Fruit fly (Drosophila melanogaster): ENCODE measurements around the gene PGRP-SB2.

PGRP-SB2 gene

DNA sequence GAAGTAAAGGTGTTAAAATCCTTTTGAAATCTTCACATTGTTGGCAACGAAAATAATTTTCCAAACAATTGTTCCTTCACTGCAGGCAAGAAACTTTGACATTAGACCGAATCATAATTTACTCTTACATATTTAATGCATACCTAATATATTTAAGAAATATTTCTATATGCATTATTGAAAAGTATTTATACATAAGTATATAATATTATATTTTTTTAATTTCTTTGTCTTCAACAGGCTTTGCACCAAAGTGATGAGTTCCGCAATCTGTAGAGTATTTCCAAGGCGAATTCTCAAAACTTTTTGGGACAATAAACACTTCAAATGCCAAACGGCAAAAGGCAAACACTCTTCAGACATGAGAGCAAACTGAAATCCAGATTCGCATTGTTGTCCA is 29.3 kb upstream of the PGRP-SB2 start (continued):
- TF ChIP-seq sob (GFP tag; IDR thresholded peaks at IDR 0.05), result peak; percentile 48; the same call in 1 of the 2 replicates
- TF ChIP-seq Ravus (GFP tag; IDR thresholded peaks at IDR 0.05), result no peak
- TF ChIP-seq wor (GFP tag; IDR thresholded peaks at IDR 0.05), result 0 out of 2 replicates have a peak, but pooled peaks have one; percentile 18
- TF ChIP-seq NfI (GFP tag; optimal IDR thresholded peaks at IDR 0.05), result no peak
- TF ChIP-seq Fer3 (tag; optimal IDR thresholded peaks at IDR 0.05), result peak; percentile 51
- no peak for TF ChIP-seq Gug (GFP tag; IDR thresholded peaks at IDR 0.05)
- no peak for TF ChIP-seq CG6765 (GFP tag; optimal IDR thresholded peaks at IDR 0.05)
- no peak for TF ChIP-seq NC2β (GFP tag; optimal IDR thresholded peaks at IDR 0.05)
- TF ChIP-seq CG13624 (GFP tag; optimal IDR thresholded peaks at IDR 0.05), result no peak
- no peak for TF ChIP-seq CG12299 (tag; optimal IDR thresholded peaks at IDR 0.05)
- no peak for TF ChIP-seq Deaf1 (tag; optimal IDR thresholded peaks at IDR 0.05)
- TF ChIP-seq CG31441 (GFP tag; IDR thresholded peaks at IDR 0.05), result peak; percentile 57
- TF ChIP-seq CG11696 (GFP tag; IDR thresholded peaks at IDR 0.05), result no peak
- TF ChIP-seq CG17385 (GFP tag; optimal IDR thresholded peaks at IDR 0.05), result peak; percentile 37
- TF ChIP-seq peb (GFP tag; IDR thresholded peaks at IDR 0.05), result no peak
- TF ChIP-seq Eip74EF (GFP tag; optimal IDR thresholded peaks at IDR 0.05), result no peak
- 0 out of 3 replicates have a peak, but pooled peaks have one; percentile 38 for TF ChIP-seq CG34422 (GFP tag; IDR thresholded peaks at IDR 0.05)
- TF ChIP-seq sima (GFP tag; optimal IDR thresholded peaks at IDR 0.05), result no peak
- TF ChIP-seq so (GFP tag; IDR thresholded peaks at IDR 0.05), result peak; percentile 41; the same call in 1 of the 3 replicates
- no peak for TF ChIP-seq NFAT (GFP tag; IDR thresholded peaks at IDR 0.05)
- no peak for TF ChIP-seq Tbp (GFP tag; optimal IDR thresholded peaks at IDR 0.05)
- no peak for TF ChIP-seq sens (GFP tag)
- TF ChIP-seq MBD-R2 (GFP tag; IDR thresholded peaks at IDR 0.05), result no peak
- peak; percentile 32; the same call in 1 of the 2 replicates for TF ChIP-seq Ada2b (GFP tag; IDR thresholded peaks at IDR 0.05)
- TF ChIP-seq H2.0 (GFP tag; IDR thresholded peaks at IDR 0.05), result peak; percentile 60
- no peak for TF ChIP-seq gcm2 (GFP tag; optimal IDR thresholded peaks at IDR 0.05)
- no peak for TF ChIP-seq CG15073 (GFP tag; optimal IDR thresholded peaks at IDR 0.05)
- no peak for TF ChIP-seq CG9876 (GFP tag; optimal IDR thresholded peaks at IDR 0.05)
- no peak for TF ChIP-seq HHEX (GFP tag; optimal IDR thresholded peaks at IDR 0.05)
- peak; percentile 44; the same call in 2 of the 3 replicates for TF ChIP-seq CG11695 (GFP tag; IDR thresholded peaks at IDR 0.05)
- no peak for TF ChIP-seq en (GFP tag; optimal IDR thresholded peaks at IDR 0.05)
- TF ChIP-seq gem (tag; optimal IDR thresholded peaks at IDR 0.05), result peak; percentile 69
- TF ChIP-seq Mrtf (GFP tag; IDR thresholded peaks at IDR 0.05), result no peak
- TF ChIP-seq al (GFP tag; IDR thresholded peaks at IDR 0.05), result no peak
- no peak for TF ChIP-seq CG11456 (GFP tag; IDR thresholded peaks at IDR 0.05)
- TF ChIP-seq bsh (GFP tag; optimal IDR thresholded peaks at IDR 0.05), result peak in 1 of 2 experiments; percentile 72
- TF ChIP-seq CG10274 (GFP tag; optimal IDR thresholded peaks at IDR 0.05), result no peak
- TF ChIP-seq CG14860 (GFP tag; IDR thresholded peaks at IDR 0.05; ENCODE audit: partially characterized antibody), result no peak
- TF ChIP-seq ind (GFP tag; optimal IDR thresholded peaks at IDR 0.05), result peak; percentile 8
- no peak for TF ChIP-seq CG33213 (GFP tag; optimal IDR thresholded peaks at IDR 0.05)
- TF ChIP-seq CG5180 (GFP tag; optimal IDR thresholded peaks at IDR 0.05), result no peak
- TF ChIP-seq CG6254 (GFP tag; optimal IDR thresholded peaks at IDR 0.05), result no peak
- peak; percentile 43; the same call in 1 of the 3 replicates for TF ChIP-seq zfh1 (GFP tag; IDR thresholded peaks at IDR 0.05)
- peak; percentile 42 for TF ChIP-seq unpg (GFP tag; optimal IDR thresholded peaks at IDR 0.05)
- TF ChIP-seq Nf-YA (GFP tag; IDR thresholded peaks at IDR 0.05), result peak; percentile 40; the same call in 1 of the 2 replicates
- TF ChIP-seq CG15011 (GFP tag; optimal IDR thresholded peaks at IDR 0.05), result no peak
- no peak for TF ChIP-seq Stat92E (GFP tag; optimal IDR thresholded peaks at IDR 0.05)
- TF ChIP-seq D19A (tag; optimal IDR thresholded peaks at IDR 0.05), result peak; percentile 93
- TF ChIP-seq CG17359 (tag; optimal IDR thresholded peaks at IDR 0.05), result peak; percentile 75
- no peak for TF ChIP-seq otp (GFP tag; IDR thresholded peaks at IDR 0.05)
- peak; percentile 71 for TF ChIP-seq dmrt99B (tag; optimal IDR thresholded peaks at IDR 0.05)
